Worm (Caenorhabditis elegans) whole organism, early embryonic: ENCODE data around the gene rpi-1.

Experiments used
- ama-1 ChIP-seq: fragments of 150-350 bp; optimal IDR thresholded peaks from 2 replicates; lab custom pipeline; 2014
- ceh-13 ChIP-seq: fragments of 200-800 bp; sonication (Bioruptor generic); optimal IDR thresholded peaks from 2 replicates; lab custom pipeline; 2018; ENCODE audit warnings: mild to moderate bottlenecking, missing genetic modification characterization, missing compliant biosample characterization
- pes-1 ChIP-seq: fragments of 200-800 bp; sonication (Bioruptor generic); IDR thresholded peaks from 2 replicates; pipeline ENCODE4 v1.3.6; 2022; ENCODE audit warnings: missing genetic modification reagents, missing genetic modification characterization, missing compliant biosample characterization

- TF ChIP-seq pes-1 (no peak), ama-1 (lab: Kevin White, UChicago) (no peak), ceh-13 (GFP tag; lab: Kevin White, UChicago) (no peak)
These were observed 15.5 kb upstream of the rpi-1 start for ce11 chrII:13977701-13978100.
